Fruit fly (Drosophila melanogaster) whole organism, embryonic: ENCODE data around the gene CG6912.
A peak's percentile ranks its signal among the peaks of the same experiment; 100 is the strongest.

Experiments
- Atf-2 ChIP-seq: fragments of 200-800 bp; sonication (Bioruptor generic); optimal IDR thresholded peaks from 2 replicates; lab custom pipeline; 2016; ENCODE audit warnings: missing biosample characterization, missing genetic modification characterization
- Awh ChIP-seq: fragments of 200-800 bp; sonication (Bioruptor generic); IDR thresholded peaks from 2 replicates; pipeline ENCODE4, ENCODE4 v1.3.6; 2022; ENCODE audit warnings: missing biosample characterization, missing genetic modification characterization
- CG10543 ChIP-seq: fragments of 200-800 bp; sonication (Bioruptor generic); optimal IDR thresholded peaks from 3 replicates; lab custom pipeline; 2017; ENCODE audit warnings: missing biosample characterization, mild to moderate bottlenecking, missing genetic modification characterization, moderate library complexity
- CG10565 ChIP-seq: fragments of 200-800 bp; sonication (Bioruptor generic); optimal IDR thresholded peaks from 3 replicates; lab custom pipeline; 2016; ENCODE audit warnings: missing biosample characterization, mild to moderate bottlenecking, missing genetic modification characterization
- CG10959 ChIP-seq: fragments of 200-800 bp; sonication (Bioruptor generic); IDR thresholded peaks from 2 replicates; pipeline ENCODE4 v1.3.6; 2022; ENCODE audit warnings: missing biosample characterization, missing genetic modification characterization
- CG11696 ChIP-seq: fragments of 200-800 bp; sonication (Bioruptor generic); IDR thresholded peaks from 2 replicates; pipeline ENCODE4 v1.3.6; 2022; ENCODE audit warnings: missing biosample characterization, missing genetic modification characterization
- CG12155 ChIP-seq: fragments of 200-800 bp; sonication (Bioruptor generic); optimal IDR thresholded peaks from 3 replicates; lab custom pipeline; 2016; ENCODE audit warnings: missing biosample characterization, missing genetic modification characterization
- CG13894 ChIP-seq: fragments of 200-800 bp; sonication (Bioruptor generic); optimal IDR thresholded peaks from 3 replicates; lab custom pipeline; 2018; ENCODE audit warnings: missing biosample characterization, mild to moderate bottlenecking, missing genetic modification characterization, moderate library complexity
- CG18011 ChIP-seq: fragments of 200-800 bp; sonication (Bioruptor generic); optimal IDR thresholded peaks from 2 replicates; lab custom pipeline; 2017; ENCODE audit warnings: missing biosample characterization, missing genetic modification characterization, mild to moderate bottlenecking, moderate library complexity, missing genotype
- CG18619 ChIP-seq: fragments of 200-800 bp; sonication (Bioruptor generic); optimal IDR thresholded peaks from 3 replicates; lab custom pipeline; 2017; ENCODE audit warnings: missing biosample characterization, mild to moderate bottlenecking, missing genetic modification characterization
- CG2116 ChIP-seq: fragments of 200-800 bp; sonication (Bioruptor generic); optimal IDR thresholded peaks from 3 replicates; lab custom pipeline; 2018; ENCODE audit warnings: missing biosample characterization, mild to moderate bottlenecking, missing genetic modification characterization
- CG2129 ChIP-seq: fragments of 200-800 bp; sonication (Bioruptor generic); IDR thresholded peaks from 2 replicates; pipeline ENCODE4 v1.3.6; 2022; ENCODE audit warnings: missing biosample characterization, missing genetic modification characterization; ENCODE audit not compliant: partially characterized antibody
- CG31224 ChIP-seq: fragments of 200-800 bp; sonication (Bioruptor generic); IDR thresholded peaks from 2 replicates; pipeline ENCODE4 v1.3.6; 2022; ENCODE audit warnings: missing biosample characterization, missing genetic modification characterization
- CG3995 ChIP-seq: fragments of 200-800 bp; sonication (Bioruptor generic); optimal IDR thresholded peaks from 3 replicates; lab custom pipeline; 2016; ENCODE audit warnings: missing biosample characterization, missing genetic modification characterization
- CG4707 ChIP-seq: fragments of 200-800 bp; sonication (Bioruptor generic); optimal IDR thresholded peaks from 2 replicates; lab custom pipeline; 2018; ENCODE audit warnings: missing biosample characterization, mild to moderate bottlenecking, missing genetic modification characterization, moderate library complexity
- CG6683 ChIP-seq: fragments of 200-800 bp; sonication (Bioruptor generic); optimal IDR thresholded peaks from 2 replicates; lab custom pipeline; 2017; ENCODE audit warnings: missing biosample characterization, mild to moderate bottlenecking, missing genetic modification characterization, missing genetic modification reagents
- CG7987 ChIP-seq: fragments of 200-800 bp; sonication (Bioruptor generic); optimal IDR thresholded peaks from 2 replicates; lab custom pipeline; 2018; ENCODE audit warnings: missing biosample characterization, mild to moderate bottlenecking, missing genetic modification characterization, moderate library complexity
- CG8359 ChIP-seq: fragments of 200-800 bp; sonication (Bioruptor generic); optimal IDR thresholded peaks from 2 replicates; lab custom pipeline; 2017; ENCODE audit warnings: missing biosample characterization, mild to moderate bottlenecking, missing genetic modification characterization, borderline replicate concordance
- CG9727 ChIP-seq: fragments of 200-800 bp; sonication (Bioruptor generic); optimal IDR thresholded peaks from 3 replicates; lab custom pipeline; 2017; ENCODE audit warnings: missing biosample characterization, mild to moderate bottlenecking, missing genetic modification characterization
- CG9817 ChIP-seq: fragments of 200-800 bp; sonication (Bioruptor generic); optimal IDR thresholded peaks from 2 replicates; lab custom pipeline; 2018; ENCODE audit warnings: missing biosample characterization, mild to moderate bottlenecking, missing genetic modification characterization, moderate library complexity
- Deaf1 ChIP-seq: fragments of 200-800 bp; optimal IDR thresholded peaks from 3 replicates; lab custom pipeline; 2019; ENCODE audit warnings: missing biosample characterization, mild to moderate bottlenecking, missing genetic modification characterization, moderate library complexity
- Doc3 ChIP-seq: fragments of 200-800 bp; sonication (Bioruptor generic); IDR thresholded peaks from 3 replicates; pipeline ENCODE4 v1.3.6; 2022; ENCODE audit warnings: missing biosample characterization, missing genetic modification characterization; ENCODE audit not compliant: partially characterized antibody
- Fer3 ChIP-seq: fragments of 200-800 bp; sonication (Bioruptor generic); optimal IDR thresholded peaks from 2 replicates; lab custom pipeline; 2018; ENCODE audit warnings: missing biosample characterization, mild to moderate bottlenecking, missing genetic modification characterization, moderate library complexity
- HmgD ChIP-seq: fragments of 200-800 bp; sonication (Bioruptor generic); optimal IDR thresholded peaks from 3 replicates; lab custom pipeline; 2016; ENCODE audit warnings: missing biosample characterization, missing genetic modification characterization
- Hmr ChIP-seq: fragments of 200-800 bp; sonication (Bioruptor generic); optimal IDR thresholded peaks from 3 replicates; lab custom pipeline; 2017; ENCODE audit warnings: mild to moderate bottlenecking, missing biosample characterization, missing genetic modification reagents, missing genetic modification characterization
- Mad ChIP-seq: fragments of 200-800 bp; sonication (Bioruptor generic); optimal IDR thresholded peaks from 2 replicates; lab custom pipeline; 2016; ENCODE audit warnings: missing biosample characterization, missing genetic modification characterization
- Six4 ChIP-seq: fragments of 200-800 bp; sonication (Bioruptor generic); optimal IDR thresholded peaks from 2 replicates; lab custom pipeline; 2016; ENCODE audit warnings: missing biosample characterization, missing genetic modification characterization
- Sox100B ChIP-seq: fragments of 200-800 bp; sonication (Bioruptor generic); optimal IDR thresholded peaks from 3 replicates; lab custom pipeline; 2018; ENCODE audit warnings: missing biosample characterization, mild to moderate bottlenecking, missing genetic modification characterization
- Sry-δ ChIP-seq: fragments of 200-800 bp; sonication (Bioruptor generic); optimal IDR thresholded peaks from 2 replicates; lab custom pipeline; 2016; ENCODE audit warnings: missing biosample characterization, missing genetic modification characterization
- ac ChIP-seq: fragments of 200-800 bp; sonication (Bioruptor generic); optimal IDR thresholded peaks from 3 replicates; lab custom pipeline; 2017; ENCODE audit warnings: missing biosample characterization, mild to moderate bottlenecking, missing genetic modification characterization
- ap ChIP-seq: fragments of 200-800 bp; sonication (Bioruptor generic); IDR thresholded peaks from 2 replicates; pipeline ENCODE4 v1.3.6; 2022; ENCODE audit warnings: missing biosample characterization, missing genetic modification characterization
- bbx ChIP-seq: fragments of 200-800 bp; sonication (Bioruptor generic); IDR thresholded peaks from 2 replicates; pipeline ENCODE4 v1.3.6; 2022; ENCODE audit warnings: missing biosample characterization, missing genetic modification characterization; ENCODE audit not compliant: partially characterized antibody
- caup ChIP-seq: fragments of 200-800 bp; sonication (Bioruptor generic); optimal IDR thresholded peaks from 3 replicates; lab custom pipeline; 2017; ENCODE audit warnings: missing biosample characterization, mild to moderate bottlenecking, missing genetic modification characterization, moderate library complexity; ENCODE audit not compliant: severe bottlenecking
- chn ChIP-seq: fragments of 200-800 bp; sonication (Bioruptor generic); optimal IDR thresholded peaks from 2 replicates; lab custom pipeline; 2016; ENCODE audit warnings: missing biosample characterization, missing genetic modification characterization
- cwo ChIP-seq: fragments of 200-800 bp; sonication (Bioruptor generic); optimal IDR thresholded peaks from 3 replicates; lab custom pipeline; 2017; ENCODE audit warnings: missing biosample characterization, missing genetic modification characterization, mild to moderate bottlenecking, moderate library complexity, missing genetic modification reagents
- da ChIP-seq: fragments of 200-800 bp; sonication (Bioruptor generic); optimal IDR thresholded peaks from 2 replicates; lab custom pipeline; 2016; ENCODE audit warnings: missing biosample characterization, missing genetic modification characterization
- dm ChIP-seq: fragments of 200-800 bp; sonication (Bioruptor generic); optimal IDR thresholded peaks from 3 replicates; lab custom pipeline; 2016; ENCODE audit warnings: missing biosample characterization, missing genetic modification characterization
- ewg ChIP-seq: fragments of 200-800 bp; sonication (Bioruptor generic); optimal IDR thresholded peaks from 3 replicates; lab custom pipeline; 2017; ENCODE audit warnings: mild to moderate bottlenecking, missing biosample characterization, missing genetic modification reagents, missing genetic modification characterization
- gt ChIP-seq: fragments of 200-800 bp; sonication (Bioruptor generic); IDR thresholded peaks from 2 replicates; pipeline ENCODE4 v1.3.6; 2022; ENCODE audit warnings: missing biosample characterization, missing genetic modification characterization
- hbn ChIP-seq: fragments of 200-800 bp; sonication (Bioruptor generic); IDR thresholded peaks from 2 replicates; pipeline ENCODE4 v1.3.6; 2022; ENCODE audit warnings: missing biosample characterization, missing genetic modification characterization; ENCODE audit not compliant: partially characterized antibody
- lbe ChIP-seq: fragments of 200-800 bp; sonication (Bioruptor generic); optimal IDR thresholded peaks from 2 replicates; lab custom pipeline; 2016; ENCODE audit warnings: missing biosample characterization, mild to moderate bottlenecking, missing genetic modification characterization
- lola ChIP-seq, 3 experiments: fragments of >200 bp in 2 of 3; fragments of 200-800 bp in 1 of 3; sonication (Bioruptor generic) in 1 of 3; optimal IDR thresholded peaks; 2 replicates each; lab custom pipeline; 2017 to 2019; ENCODE audit warnings: missing biosample characterization in 3 of 3, missing genetic modification characterization in 3 of 3, mild to moderate bottlenecking in 1 of 3, moderate library complexity in 1 of 3
- pho ChIP-seq: fragments of 200-800 bp; sonication (Bioruptor generic); optimal IDR thresholded peaks from 2 replicates; lab custom pipeline; 2016; ENCODE audit warnings: missing biosample characterization, missing genetic modification characterization
- ranshi ChIP-seq: fragments of 200-800 bp; sonication (Bioruptor generic); IDR thresholded peaks from 2 replicates; pipeline ENCODE4 v1.3.6; 2022; ENCODE audit warnings: missing biosample characterization, missing genetic modification characterization
- stwl ChIP-seq: fragments of 200-800 bp; sonication (Bioruptor generic); optimal IDR thresholded peaks from 3 replicates; lab custom pipeline; 2018; ENCODE audit warnings: missing biosample characterization, mild to moderate bottlenecking, missing genetic modification characterization, moderate library complexity
- tgo ChIP-seq: fragments of 200-800 bp; sonication (Bioruptor generic); IDR thresholded peaks from 3 replicates; pipeline ENCODE4 v1.3.6; 2022; ENCODE audit warnings: missing biosample characterization, missing genetic modification characterization
- unc-4 ChIP-seq: fragments of 200-800 bp; sonication (Bioruptor generic); IDR thresholded peaks from 2 replicates; pipeline ENCODE4 v1.3.6; 2022; ENCODE audit warnings: missing biosample characterization, missing genetic modification characterization; ENCODE audit not compliant: partially characterized antibody
- wdn ChIP-seq: fragments of 200-800 bp; sonication (Bioruptor generic); IDR thresholded peaks from 2 replicates; pipeline ENCODE4 v1.3.6; 2022; ENCODE audit warnings: missing biosample characterization, missing genetic modification characterization

CG6912 gene

dm6 chr3R:15147038-15147744, 10.4 kb upstream of the CG6912 start, which contains the start of gene Glys (continued):
- peak; percentile 99 for TF ChIP-seq ewg (GFP tag; lab: Kevin White, UChicago)
- TF ChIP-seq ap (GFP tag; lab: Robert Waterston, UW) = no peak
- no peak for TF ChIP-seq dm (GFP tag; lab: Kevin White, UChicago)
- TF ChIP-seq lola (GFP tag; optimal IDR thresholded peaks at IDR 0.05; lab: Kevin White, UChicago) = no peak
- TF ChIP-seq bbx = 0 out of 2 replicates have a peak, but pooled peaks have one; percentile 22
- TF ChIP-seq Mad (GFP tag; lab: Kevin White, UChicago) = peak; percentile 32
- TF ChIP-seq CG13894 = peak; percentile 6
- peak; percentile 4 for TF ChIP-seq CG12155 (GFP tag; lab: Kevin White, UChicago)
- no peak for TF ChIP-seq tgo (GFP tag; lab: Robert Waterston, UW)
- TF ChIP-seq Fer3 = no peak
- no peak for TF ChIP-seq ac
- TF ChIP-seq CG4707 (GFP tag; lab: Kevin White, UChicago) = no peak
- TF ChIP-seq caup (GFP tag; lab: Kevin White, UChicago) = peak; percentile 20
- no peak for TF ChIP-seq CG10565 (GFP tag; lab: Kevin White, UChicago)
- TF ChIP-seq CG18011 (GFP tag; lab: Kevin White, UChicago) = no peak
- TF ChIP-seq ranshi (GFP tag; lab: Robert Waterston, UW) = no peak; the same call in 1 of the 2 replicates
- no peak for TF ChIP-seq da
- no peak for TF ChIP-seq unc-4 (GFP tag; lab: Robert Waterston, UW)
- no peak for TF ChIP-seq Six4 (GFP tag; lab: Kevin White, UChicago)
- peak; percentile 2 for TF ChIP-seq CG9727
- no peak for TF ChIP-seq chn (GFP tag; lab: Kevin White, UChicago)
- TF ChIP-seq gt (GFP tag; lab: Robert Waterston, UW) = no peak
- no peak for TF ChIP-seq Atf-2
- TF ChIP-seq CG2116 (GFP tag; lab: Kevin White, UChicago) = peak; percentile 14
- peak; percentile 13 for TF ChIP-seq Sox100B (GFP tag; lab: Kevin White, UChicago)
- no peak for TF ChIP-seq CG2129
- TF ChIP-seq hbn (GFP tag; lab: Robert Waterston, UW) = no peak
- peak; percentile 42 for TF ChIP-seq stwl (tag; lab: Kevin White, UChicago)
- peak; percentile 40 for TF ChIP-seq Sry-δ (GFP tag; lab: Kevin White, UChicago)
- no peak for TF ChIP-seq CG31224 (GFP tag; lab: Robert Waterston, UW)
- no peak for TF ChIP-seq CG9817
- no peak for TF ChIP-seq wdn (GFP tag; lab: Robert Waterston, UW)
- no peak for TF ChIP-seq pho (GFP tag; lab: Kevin White, UChicago)
- TF ChIP-seq CG3995 (GFP tag; lab: Kevin White, UChicago) = no peak
- TF ChIP-seq Awh (GFP tag; lab: Robert Waterston, UW) = no peak
- no peak for TF ChIP-seq CG18619 (GFP tag; lab: Kevin White, UChicago)
- TF ChIP-seq CG8359 (GFP tag; lab: Kevin White, UChicago) = no peak
- peak; percentile 41 for TF ChIP-seq CG7987 (GFP tag; lab: Kevin White, UChicago)
- TF ChIP-seq CG11696 (GFP tag; lab: Robert Waterston, UW) = no peak
- no peak for TF ChIP-seq CG6683 (GFP tag; lab: Kevin White, UChicago)
- TF ChIP-seq CG10959 (GFP tag; lab: Robert Waterston, UW) = no peak
- TF ChIP-seq CG10543 (GFP tag; lab: Kevin White, UChicago) = no peak
- peak; percentile 2 for TF ChIP-seq cwo (GFP tag; lab: Kevin White, UChicago)
- peak; percentile 59 for TF ChIP-seq HmgD
- TF ChIP-seq Deaf1 (tag; lab: Kevin White, UChicago) = peak; percentile 55
- peak; percentile 49 for TF ChIP-seq lbe (GFP tag; lab: Kevin White, UChicago)
- peak; percentile 58 for TF ChIP-seq Hmr (GFP tag; lab: Kevin White, UChicago)
- no peak for TF ChIP-seq Doc3 (GFP tag; lab: Robert Waterston, UW)
